Worm (Caenorhabditis elegans) whole organism, midembryonic: ENCODE measurements around the gene Y38H6C.20.

Experiments
- flt-1 ChIP-seq: fragments of 200-800 bp; sonication (Bioruptor generic); IDR thresholded peaks from 2 replicates; pipeline ENCODE4 v1.3.6; 2022; ENCODE audit warnings: missing genetic modification characterization, missing compliant biosample characterization
- med-1 ChIP-seq: sonication (generic microtip); optimal IDR thresholded peaks from 2 replicates; lab custom pipeline; 2017; ENCODE audit warnings: missing genetic modification characterization, mild to moderate bottlenecking, missing compliant biosample characterization, antibody characterized with exemption, missing genetic modification reagents; ENCODE audit not compliant: insufficient read depth
- ref-1 ChIP-seq: fragments of 200-800 bp; sonication (Bioruptor generic); conservative IDR thresholded peaks from 2 replicates; pipeline ENCODE4 v1.3.6; 2022; ENCODE audit warnings: missing genetic modification reagents, missing genetic modification characterization, missing compliant biosample characterization
- ztf-29 ChIP-seq: fragments of 200-800 bp; sonication (Bioruptor generic); IDR thresholded peaks from 2 replicates; pipeline ENCODE4 v1.3.6; 2022; ENCODE audit warnings: missing genetic modification reagents, missing genetic modification characterization, missing compliant biosample characterization

DNA sequence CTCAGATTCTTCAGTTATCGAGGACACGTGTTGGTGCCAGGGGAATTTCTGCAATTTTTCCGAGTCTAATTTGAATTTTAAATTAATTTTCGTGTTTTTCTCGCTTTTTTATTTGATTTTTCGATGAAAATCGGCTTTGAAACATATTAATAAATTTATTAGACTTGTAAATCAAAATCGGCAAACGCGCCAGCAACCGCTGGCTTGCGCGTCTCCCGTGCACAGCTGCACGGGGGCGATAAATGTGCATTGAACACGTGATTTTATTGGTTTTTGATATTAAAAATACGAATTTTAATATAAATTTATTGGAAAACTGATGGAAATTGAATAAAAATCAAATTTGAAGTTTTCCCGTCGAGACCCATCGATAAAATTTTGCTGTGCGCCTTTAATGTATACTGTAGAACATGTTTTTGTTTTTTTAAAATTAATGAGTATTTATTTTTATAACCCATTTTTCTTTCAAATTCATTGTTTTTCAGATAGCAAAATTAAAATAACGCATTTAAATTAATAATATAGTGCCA, 29.6 kb upstream of the Y38H6C.20 start, which contains the start of gene F26F2.7:
- TF ChIP-seq flt-1 (GFP tag; lab: Robert Waterston, UW): 0 out of 2 replicates have a peak, but pooled peaks have one; percentile 50
- TF ChIP-seq med-1 (GFP tag; lab: Kevin White, UChicago): no peak
- TF ChIP-seq ztf-29 (GFP tag; lab: Robert Waterston, UW): no peak
- TF ChIP-seq ref-1 (GFP tag; lab: Robert Waterston, UW): no peak
